Worm (Caenorhabditis elegans) whole organism, L3 larva: ENCODE measurements around the gene tkt-1.

Experiments
- ZK546.5 ChIP-seq: sonication (generic microtip); optimal IDR thresholded peaks from 2 replicates; lab custom pipeline; 2017; ENCODE audit warnings: missing biosample characterization, missing genetic modification characterization
- aly-2 ChIP-seq: fragments of 150-350 bp; optimal IDR thresholded peaks from 2 replicates; lab custom pipeline; 2014; ENCODE audit warnings: missing biosample characterization, missing genetic modification characterization
- ama-1 ChIP-seq: fragments of 150-350 bp; optimal IDR thresholded peaks from 2 replicates; lab custom pipeline; 2018
- ceh-16 ChIP-seq: sonication (generic microtip); optimal IDR thresholded peaks from 2 replicates; lab custom pipeline; 2017; ENCODE audit warnings: missing biosample characterization, missing genetic modification characterization
- ceh-28 ChIP-seq: fragments of 150-350 bp; optimal IDR thresholded peaks from 2 replicates; lab custom pipeline; 2014; ENCODE audit warnings: missing biosample characterization, missing genetic modification reagents, missing genetic modification characterization
- ceh-82 ChIP-seq: fragments of 150-350 bp; optimal IDR thresholded peaks from 2 replicates; lab custom pipeline; 2014; ENCODE audit warnings: missing biosample characterization, missing genetic modification characterization
- ceh-9 ChIP-seq: sonication (generic microtip); optimal IDR thresholded peaks from 2 replicates; lab custom pipeline; 2018; ENCODE audit warnings: missing biosample characterization, missing genetic modification characterization
- daf-12 ChIP-seq: fragments of 150-350 bp; optimal IDR thresholded peaks from 2 replicates; lab custom pipeline; 2014; ENCODE audit warnings: missing biosample characterization, missing genetic modification reagents, missing genetic modification characterization
- egl-5 ChIP-seq: fragments of 150-350 bp; optimal IDR thresholded peaks from 2 replicates; lab custom pipeline; 2017; ENCODE audit warnings: missing biosample characterization, missing genetic modification reagents, missing genetic modification characterization, inconsistent platforms
- elt-1 ChIP-seq: fragments of 150-350 bp; optimal IDR thresholded peaks from 2 replicates; lab custom pipeline; 2014; ENCODE audit warnings: missing biosample characterization, missing genetic modification characterization
- elt-2 ChIP-seq: sonication (generic microtip); optimal IDR thresholded peaks from 2 replicates; lab custom pipeline; 2016; ENCODE audit warnings: missing genetic modification reagents, mild to moderate bottlenecking, missing genetic modification characterization, missing compliant biosample characterization
- elt-3 ChIP-seq, 3 experiments: fragments of 150-350 bp in 1 of 3; sonication (generic microtip) in 2 of 3; optimal IDR thresholded peaks; 2 replicates in 2 of 3; 4 replicates in 1 of 3; lab custom pipeline; 2014 to 2017; ENCODE audit warnings: missing biosample characterization in 3 of 3, missing genetic modification characterization in 3 of 3
- eor-1 ChIP-seq, 2 experiments: fragments of 150-350 bp; optimal IDR thresholded peaks; 2 replicates each; lab custom pipeline; 2014 to 2018; ENCODE audit warnings: missing biosample characterization in 2 of 2, missing genetic modification characterization in 2 of 2
- fkh-10 ChIP-seq: sonication (generic microtip); optimal IDR thresholded peaks from 2 replicates; lab custom pipeline; 2017; ENCODE audit warnings: missing biosample characterization, missing genetic modification reagents, missing genetic modification characterization
- fkh-2 ChIP-seq: fragments of 150-350 bp; optimal IDR thresholded peaks from 2 replicates; lab custom pipeline; 2014; ENCODE audit warnings: missing biosample characterization, missing genetic modification reagents, missing genetic modification characterization
- fos-1 ChIP-seq: fragments of 150-350 bp; optimal IDR thresholded peaks from 2 replicates; lab custom pipeline; 2014; ENCODE audit warnings: missing biosample characterization, missing genetic modification characterization
- hmg-11 ChIP-seq: sonication (generic microtip); optimal IDR thresholded peaks from 2 replicates; lab custom pipeline; 2016; ENCODE audit warnings: missing genetic modification characterization, missing compliant biosample characterization
- jun-1 ChIP-seq: fragments of 150-350 bp; optimal IDR thresholded peaks from 2 replicates; lab custom pipeline; 2014; ENCODE audit warnings: missing biosample characterization, missing genetic modification reagents, missing genetic modification characterization
- lin-15B ChIP-seq: fragments of 150-350 bp; optimal IDR thresholded peaks from 2 replicates; lab custom pipeline; 2014; ENCODE audit warnings: missing biosample characterization, missing genetic modification characterization
- lin-39 ChIP-seq: fragments of 150-350 bp; optimal IDR thresholded peaks from 2 replicates; lab custom pipeline; 2018; ENCODE audit warnings: missing biosample characterization, missing genetic modification reagents, missing genetic modification characterization
- lsy-12 ChIP-seq: sonication (generic microtip); optimal IDR thresholded peaks from 2 replicates; lab custom pipeline; 2016; ENCODE audit warnings: mild to moderate bottlenecking, missing genetic modification characterization, missing compliant biosample characterization
- mdl-1 ChIP-seq: fragments of 150-350 bp; optimal IDR thresholded peaks from 2 replicates; lab custom pipeline; 2014; ENCODE audit warnings: missing biosample characterization, missing genetic modification characterization
- mml-1 ChIP-seq: fragments of 150-350 bp; sonication (generic microtip); optimal IDR thresholded peaks from 3 replicates; lab custom pipeline; 2014; ENCODE audit warnings: missing biosample characterization, missing genetic modification characterization
- nfya-1 ChIP-seq: sonication (generic microtip); optimal IDR thresholded peaks from 2 replicates; lab custom pipeline; 2017; ENCODE audit warnings: missing genetic modification characterization, mild to moderate bottlenecking, missing compliant biosample characterization, antibody characterized with exemption, moderate library complexity; ENCODE audit not compliant: insufficient read depth
- nhr-11 ChIP-seq: fragments of 150-350 bp; optimal IDR thresholded peaks from 2 replicates; lab custom pipeline; 2014; ENCODE audit warnings: missing biosample characterization, missing genetic modification characterization
- nhr-23 ChIP-seq: fragments of 150-350 bp; optimal IDR thresholded peaks from 2 replicates; lab custom pipeline; 2014; ENCODE audit warnings: missing biosample characterization, missing genetic modification reagents, missing genetic modification characterization
- nhr-25 ChIP-seq: sonication (generic microtip); optimal IDR thresholded peaks from 2 replicates; lab custom pipeline; 2017; ENCODE audit warnings: missing biosample characterization, missing genetic modification characterization
- nhr-28 ChIP-seq: fragments of 150-350 bp; optimal IDR thresholded peaks from 2 replicates; lab custom pipeline; 2014; ENCODE audit warnings: missing biosample characterization, missing genetic modification characterization
- nhr-43 ChIP-seq: sonication (generic microtip); optimal IDR thresholded peaks from 2 replicates; lab custom pipeline; 2016; ENCODE audit warnings: mild to moderate bottlenecking, missing genetic modification characterization, missing compliant biosample characterization; ENCODE audit not compliant: poor library complexity, severe bottlenecking
- nhr-67 ChIP-seq: fragments of 150-350 bp; optimal IDR thresholded peaks from 2 replicates; lab custom pipeline; 2014; ENCODE audit warnings: missing biosample characterization, missing genetic modification characterization
- nhr-76 ChIP-seq: fragments of 150-350 bp; sonication (generic microtip); optimal IDR thresholded peaks from 5 replicates; lab custom pipeline; 2014; ENCODE audit warnings: missing biosample characterization, missing genetic modification characterization
- nhr-77 ChIP-seq: fragments of 150-350 bp; optimal IDR thresholded peaks from 2 replicates; lab custom pipeline; 2014; ENCODE audit warnings: missing biosample characterization, missing genetic modification characterization
- pha-4 ChIP-seq: fragments of 150-350 bp; optimal IDR thresholded peaks from 2 replicates; lab custom pipeline; 2014; ENCODE audit warnings: missing biosample characterization, missing genetic modification reagents, missing genetic modification characterization
- pqm-1 ChIP-seq: fragments of 150-350 bp; optimal IDR thresholded peaks from 2 replicates; lab custom pipeline; 2017; ENCODE audit warnings: missing biosample characterization, missing genetic modification characterization, inconsistent platforms
- sea-2 ChIP-seq: fragments of 150-350 bp; sonication (generic microtip); optimal IDR thresholded peaks from 4 replicates; lab custom pipeline; 2014; ENCODE audit warnings: missing biosample characterization, missing genetic modification reagents, missing genetic modification characterization
- skn-1 ChIP-seq: fragments of 150-350 bp; optimal IDR thresholded peaks from 2 replicates; lab custom pipeline; 2014; ENCODE audit warnings: missing biosample characterization, missing genetic modification characterization
- snpc-4 ChIP-seq: fragments of 150-350 bp; optimal IDR thresholded peaks from 2 replicates; lab custom pipeline; 2014; ENCODE audit warnings: missing biosample characterization, missing genetic modification characterization
- tbx-2 ChIP-seq: sonication (generic microtip); optimal IDR thresholded peaks from 2 replicates; lab custom pipeline; 2016; ENCODE audit warnings: mild to moderate bottlenecking, missing genetic modification characterization, missing compliant biosample characterization
- unc-39 ChIP-seq: sonication (generic microtip); optimal IDR thresholded peaks from 4 replicates; lab custom pipeline; 2017; ENCODE audit warnings: missing biosample characterization, missing genetic modification characterization
- unc-62 ChIP-seq: fragments of 150-350 bp; sonication (generic microtip); optimal IDR thresholded peaks from 4 replicates; lab custom pipeline; 2014; ENCODE audit warnings: missing biosample characterization, missing genetic modification reagents, missing genetic modification characterization
- zag-1 ChIP-seq: fragments of 150-350 bp; optimal IDR thresholded peaks from 2 replicates; lab custom pipeline; 2014; ENCODE audit warnings: missing biosample characterization, missing genetic modification characterization
- ztf-11 ChIP-seq: fragments of 150-350 bp; optimal IDR thresholded peaks from 2 replicates; lab custom pipeline; 2014; ENCODE audit warnings: missing biosample characterization, missing genetic modification characterization

tkt-1 gene

ce11 chrIV:10252350-10252792 lies 9.0 kb downstream of the tkt-1 start (continued):
- peak; percentile 12 for TF ChIP-seq fkh-2 (tag; lab: Kevin White, UChicago)
- TF ChIP-seq nhr-77 (tag; lab: Kevin White, UChicago) = no peak
- TF ChIP-seq aly-2 (tag; lab: Kevin White, UChicago) = no peak
- TF ChIP-seq daf-12 (tag; lab: Kevin White, UChicago) = no peak
- TF ChIP-seq lin-15B (tag; lab: Kevin White, UChicago) = peak; percentile 57
- no peak for TF ChIP-seq nhr-76 (tag; lab: Kevin White, UChicago)
- TF ChIP-seq nhr-11 (tag; lab: Kevin White, UChicago) = peak; percentile 75
- TF ChIP-seq tbx-2 (tag; lab: Kevin White, UChicago) = peak; percentile 67

ce11 chrIV:10252886-10253639 lies 9.7 kb downstream of the tkt-1 start:
- TF ChIP-seq nhr-23 (tag; lab: Kevin White, UChicago) (no peak), ceh-82 (tag; lab: Kevin White, UChicago) (no peak), snpc-4 (tag; lab: Kevin White, UChicago) (no peak), ceh-9 (tag; lab: Kevin White, UChicago) (no peak), nhr-43 (tag; lab: Kevin White, UChicago) (no peak), tbx-2 (tag; lab: Kevin White, UChicago) (no peak), ceh-16 (no peak), lsy-12 (tag; lab: Kevin White, UChicago) (no peak), elt-1 (tag; lab: Kevin White, UChicago) (peak; percentile 68), nfya-1 (tag; lab: Kevin White, UChicago) (no peak), eor-1 (tag; optimal IDR thresholded peaks at IDR 0.05; lab: Kevin White, UChicago) (peak in 1 of 2 experiments; percentile 30), nhr-11 (tag; lab: Kevin White, UChicago) (no peak), nhr-76 (tag; lab: Kevin White, UChicago) (no peak), lin-39 (no peak), pha-4 (tag; lab: Kevin White, UChicago) (no peak), mdl-1 (tag; lab: Kevin White, UChicago) (no peak), pqm-1 (peak; percentile 12), egl-5 (tag; lab: Kevin White, UChicago) (no peak), elt-2 (tag; lab: Kevin White, UChicago) (peak; percentile 59), nhr-28 (tag; lab: Kevin White, UChicago) (no peak), unc-39 (no peak), hmg-11 (tag; lab: Kevin White, UChicago) (no peak), nhr-67 (tag; lab: Kevin White, UChicago) (no peak), fos-1 (no peak), nhr-25 (peak; percentile 36), mml-1 (tag; lab: Kevin White, UChicago) (no peak), elt-3 (tag; optimal IDR thresholded peaks at IDR 0.05; lab: Kevin White, UChicago) (no peak), zag-1 (tag; lab: Kevin White, UChicago) (no peak), daf-12 (tag; lab: Kevin White, UChicago) (no peak), ama-1 (lab: Kevin White, UChicago) (no peak), ztf-11 (tag; lab: Kevin White, UChicago) (no peak), nhr-77 (tag; lab: Kevin White, UChicago) (no peak), ZK546.5 (tag; lab: Kevin White, UChicago) (no peak), skn-1 (tag; lab: Kevin White, UChicago) (no peak), fkh-2 (tag; lab: Kevin White, UChicago) (no peak), jun-1 (tag; lab: Kevin White, UChicago) (peak; percentile 32)

DNA sequence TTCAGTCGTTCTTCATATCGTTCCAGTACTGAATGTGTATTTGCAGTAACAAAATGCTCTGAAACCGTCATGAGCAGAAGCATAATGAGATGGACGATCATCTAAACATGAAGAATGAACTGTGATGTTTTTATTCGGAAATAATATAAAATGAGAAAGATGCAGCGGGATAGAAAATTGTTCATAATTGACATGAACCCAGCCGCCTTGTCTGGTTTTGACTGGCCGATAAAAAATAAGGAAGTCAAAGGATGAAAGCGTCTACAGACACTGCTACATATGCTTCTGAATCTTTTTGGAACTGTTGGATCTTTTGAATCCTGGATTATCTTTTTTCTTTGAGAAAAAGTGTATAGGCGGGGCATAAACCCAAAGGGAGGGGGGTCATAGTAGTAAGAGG lies 16.1 kb downstream of the tkt-1 start, which contains the start of gene F01G10.9:
Gene F01G10.9, minus strand, starts transcription at position 101 of the 400 bp plus-strand sequence.
- no peak for TF ChIP-seq fkh-10
- TF ChIP-seq ceh-28 (tag; lab: Kevin White, UChicago) = no peak
- no peak for TF ChIP-seq fos-1
- TF ChIP-seq fkh-2 (tag; lab: Kevin White, UChicago) = no peak
- no peak for TF ChIP-seq nhr-76 (tag; lab: Kevin White, UChicago)
- TF ChIP-seq nfya-1 (tag; lab: Kevin White, UChicago) = no peak
- TF ChIP-seq elt-2 (tag; lab: Kevin White, UChicago) = no peak
- TF ChIP-seq elt-1 (tag; lab: Kevin White, UChicago) = no peak
- TF ChIP-seq sea-2 (GFP tag; lab: Kevin White, UChicago) = no peak
- TF ChIP-seq pha-4 (tag; lab: Kevin White, UChicago) = no peak
- no peak for TF ChIP-seq skn-1 (tag; lab: Kevin White, UChicago)
- TF ChIP-seq egl-5 (tag; lab: Kevin White, UChicago) = no peak
- TF ChIP-seq ZK546.5 (tag; lab: Kevin White, UChicago) = no peak
- no peak for TF ChIP-seq ztf-11 (tag; lab: Kevin White, UChicago)
- no peak for TF ChIP-seq unc-62 (GFP tag; lab: Kevin White, UChicago)
- no peak for TF ChIP-seq nhr-43 (tag; lab: Kevin White, UChicago)
- TF ChIP-seq pqm-1 = no peak
- TF ChIP-seq nhr-28 (tag; lab: Kevin White, UChicago) = no peak
